ENCODE assay signal across 1 fruit fly cellular context in genomic region chr3R:5231383-5232196, dm6.
TF ChIP-seq lines count a peak whose summit lies in the region.

No protein-coding gene starts in this region.

TF ChIP-seq in whole organism, embryonic, 481 proteins besides CTCF, POLR2A, EP300 and RAD21 (continued from another document):
- TF ChIP-seq CG11695 (GFP tag; IDR thresholded peaks at IDR 0.05; lab: Robert Waterston, UW) (no peak), unc-4 (GFP tag; IDR thresholded peaks at IDR 0.05; lab: Robert Waterston, UW; ENCODE audit: partially characterized antibody) (no peak), ems (GFP tag; optimal IDR thresholded peaks at IDR 0.05; lab: Kevin White, UChicago) (no peak), H2.0 (GFP tag; IDR thresholded peaks at IDR 0.05; lab: Robert Waterston, UW) (no peak), CG4617 (GFP tag; optimal IDR thresholded peaks at IDR 0.05; lab: Kevin White, UChicago; ENCODE audit: borderline replicate concordance) (peak; percentile 49), al (GFP tag; IDR thresholded peaks at IDR 0.05; lab: Robert Waterston, UW) (no peak), Meics (GFP tag; optimal IDR thresholded peaks at IDR 0.05; lab: Kevin White, UChicago) (no peak), Neu2 (GFP tag; optimal IDR thresholded peaks at IDR 0.05; lab: Kevin White, UChicago; ENCODE audit: borderline replicate concordance) (no peak), bigmax (GFP tag; optimal IDR thresholded peaks at IDR 0.05; lab: Kevin White, UChicago) (no peak)
